Worm (Caenorhabditis elegans): ENCODE results near the gene mdt-10.

The mdt-10 gene

DNA sequence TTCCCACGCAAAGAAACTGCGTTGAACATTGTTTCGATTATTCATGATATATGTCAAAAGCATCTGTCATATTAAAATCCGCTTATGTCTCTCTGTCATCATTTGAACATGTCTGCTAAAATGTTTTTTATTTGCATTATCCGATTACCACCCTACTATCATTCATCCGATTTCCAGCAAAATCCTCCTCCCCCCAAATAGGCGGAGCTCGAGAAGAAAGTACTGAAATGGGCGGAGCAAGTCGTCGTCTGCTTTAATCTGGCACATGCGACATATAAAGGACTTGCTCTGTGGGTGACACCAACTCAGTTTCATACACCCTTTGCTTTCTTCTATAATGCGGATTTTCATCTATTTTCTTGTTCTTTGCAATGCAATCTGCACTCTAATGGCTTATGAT is 22.8 kb downstream of the mdt-10 start, which contains the start of gene T09A5.14:
TSS of gene T09A5.14 (plus strand) at position 301 of the 400 bp plus-strand sequence.
- no peak for TF ChIP-seq ces-1 (GFP tag; optimal IDR thresholded peaks at IDR 0.05)
- TF ChIP-seq nhr-237 (tag; optimal IDR thresholded peaks at IDR 0.05) = no peak
- TF ChIP-seq zip-8 (tag; optimal IDR thresholded peaks at IDR 0.05) = no peak
- no peak for TF ChIP-seq mab-5 (tag; optimal IDR thresholded peaks at IDR 0.05)
- TF ChIP-seq ceh-43 (GFP tag; optimal IDR thresholded peaks at IDR 0.05) = no peak
- TF ChIP-seq nhr-76 (tag; optimal IDR thresholded peaks at IDR 0.05) = no peak
- no peak for TF ChIP-seq snpc-4 (tag; optimal IDR thresholded peaks at IDR 0.05)

DNA sequence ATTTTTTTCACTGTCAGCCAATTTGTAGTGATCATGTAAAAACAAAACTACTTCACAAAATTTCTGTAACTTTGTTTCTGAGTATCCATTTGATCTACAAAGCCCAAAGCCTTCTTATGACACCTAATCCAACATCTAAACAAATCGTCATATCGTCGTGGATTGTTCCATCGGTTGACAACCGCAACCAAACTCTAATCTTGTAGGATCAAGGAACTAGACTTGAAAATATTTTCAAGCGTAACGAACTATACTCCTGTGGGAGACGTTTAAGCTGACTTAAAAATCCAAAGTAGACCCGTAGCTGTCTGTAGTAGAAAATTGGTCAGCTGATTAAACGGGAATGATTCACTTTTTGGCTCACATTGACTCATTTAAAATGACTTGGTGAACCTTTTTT is 25.2 kb downstream of the mdt-10 start:
- TF ChIP-seq sptf-1 (tag; optimal IDR thresholded peaks at IDR 0.05) (no peak), zip-8 (tag; optimal IDR thresholded peaks at IDR 0.05) (no peak), elt-1 (tag; optimal IDR thresholded peaks at IDR 0.05; ENCODE audit: borderline replicate concordance, insufficient read depth) (no peak), pha-4 (tag; optimal IDR thresholded peaks at IDR 0.05) (no peak), nhr-237 (tag; optimal IDR thresholded peaks at IDR 0.05) (no peak), ceh-83 (GFP tag; optimal IDR thresholded peaks at IDR 0.05) (no peak), lsy-2 (tag; optimal IDR thresholded peaks at IDR 0.05) (no peak), ham-2 (GFP tag; optimal IDR thresholded peaks at IDR 0.05) (no peak), sem-2 (GFP tag; optimal IDR thresholded peaks at IDR 0.05) (no peak), nhr-28 (tag; optimal IDR thresholded peaks at IDR 0.05) (no peak), hlh-1 (tag; optimal IDR thresholded peaks at IDR 0.05) (no peak), nhr-12 (tag; optimal IDR thresholded peaks at IDR 0.05) (no peak)

DNA sequence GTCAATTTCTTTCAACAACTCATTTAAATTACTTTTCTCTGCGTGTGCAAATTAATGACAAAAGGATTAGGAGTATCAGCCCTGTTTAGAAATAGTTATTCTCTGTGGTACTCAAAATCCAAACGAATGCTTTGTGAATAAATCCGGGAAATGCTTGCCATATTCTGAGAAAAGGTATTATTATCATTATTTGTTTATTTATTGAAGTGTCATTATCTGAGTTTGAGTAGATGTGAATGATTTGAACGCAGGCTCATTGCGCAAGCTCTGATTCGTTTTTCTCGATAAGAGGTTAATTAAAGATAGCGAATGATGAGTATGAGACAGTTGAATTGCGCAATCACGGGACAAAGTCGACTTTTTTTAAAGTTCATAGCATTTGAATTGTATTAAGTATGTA is 27.0 kb downstream of the mdt-10 start:
- TF ChIP-seq zip-8 (tag; optimal IDR thresholded peaks at IDR 0.05) = peak; percentile 87
- no peak for TF ChIP-seq M03D4.4 (tag; optimal IDR thresholded peaks at IDR 0.05)

ce11 chrII:7825107-7825506 is 29.7 kb downstream of the mdt-10 start, which contains the start of gene srw-62:
srw-62 (plus strand) TSS chrII:7825407.
- TF ChIP-seq nhr-12 (tag; optimal IDR thresholded peaks at IDR 0.05) (no peak), M03D4.4 (tag; optimal IDR thresholded peaks at IDR 0.05) (no peak), flh-1 (GFP tag; optimal IDR thresholded peaks at IDR 0.05) (no peak), nhr-28 (tag; optimal IDR thresholded peaks at IDR 0.05) (no peak), ham-2 (GFP tag; optimal IDR thresholded peaks at IDR 0.05) (no peak), ztf-11 (tag; optimal IDR thresholded peaks at IDR 0.05) (no peak), nhr-76 (tag; optimal IDR thresholded peaks at IDR 0.05) (no peak), lsy-2 (tag; optimal IDR thresholded peaks at IDR 0.05) (no peak), ceh-43 (GFP tag; optimal IDR thresholded peaks at IDR 0.05) (no peak), zip-8 (tag; optimal IDR thresholded peaks at IDR 0.05) (no peak), mep-1 (tag; optimal IDR thresholded peaks at IDR 0.05) (no peak), lin-32 (GFP tag; optimal IDR thresholded peaks at IDR 0.05) (no peak), ceh-39 (tag; optimal IDR thresholded peaks at IDR 0.05) (no peak), unc-62 (GFP tag; optimal IDR thresholded peaks at IDR 0.05) (no peak), sem-2 (GFP tag; optimal IDR thresholded peaks at IDR 0.05) (no peak), ceh-83 (GFP tag; optimal IDR thresholded peaks at IDR 0.05) (no peak)

DNA sequence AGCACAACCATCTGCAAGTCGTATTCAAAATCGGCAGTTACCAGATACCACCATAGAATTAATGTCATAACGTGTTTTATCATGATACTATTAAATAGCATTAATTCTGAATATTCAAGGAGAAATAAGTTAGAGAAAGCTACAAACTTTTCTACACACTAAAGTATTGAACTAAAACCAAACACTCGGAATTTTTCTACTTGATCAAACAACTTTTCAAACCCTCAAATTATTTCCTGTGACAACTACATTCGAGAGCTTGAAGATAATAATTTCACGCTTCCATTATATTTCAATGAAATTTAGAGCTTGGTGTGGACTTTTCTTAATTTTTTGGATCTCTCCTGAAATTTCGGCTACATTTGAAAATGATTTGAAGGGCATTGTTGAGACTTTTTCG is 32.4 kb downstream of the mdt-10 start, which contains the start of gene irld-47:
TSS of gene irld-47 (minus strand) at position 101 of the 400 bp plus-strand sequence.
- TF ChIP-seq tbx-8 (GFP tag; optimal IDR thresholded peaks at IDR 0.05) = no peak
- no peak for TF ChIP-seq ztf-11 (tag; optimal IDR thresholded peaks at IDR 0.05)
- TF ChIP-seq unc-120 (tag; optimal IDR thresholded peaks at IDR 0.05; ENCODE audit: poor library complexity, severe bottlenecking) = no peak
- no peak for TF ChIP-seq M03D4.4 (tag; optimal IDR thresholded peaks at IDR 0.05)
- no peak for TF ChIP-seq hlh-1 (tag; optimal IDR thresholded peaks at IDR 0.05)
- TF ChIP-seq cnd-1 (tag; optimal IDR thresholded peaks at IDR 0.05) = no peak
- no peak for TF ChIP-seq nhr-76 (tag; optimal IDR thresholded peaks at IDR 0.05)
- no peak for TF ChIP-seq snpc-4 (tag; optimal IDR thresholded peaks at IDR 0.05)
- TF ChIP-seq mls-2 (tag; optimal IDR thresholded peaks at IDR 0.05) = no peak
- no peak for TF ChIP-seq lsy-2 (tag; optimal IDR thresholded peaks at IDR 0.05)
- no peak for TF ChIP-seq drap-1 (GFP tag; optimal IDR thresholded peaks at IDR 0.05)
- no peak for TF ChIP-seq ceh-43 (GFP tag; optimal IDR thresholded peaks at IDR 0.05)
- no peak for TF ChIP-seq nhr-237 (tag; optimal IDR thresholded peaks at IDR 0.05)

- no peak for TF ChIP-seq blmp-1 (tag; optimal IDR thresholded peaks at IDR 0.05)
- TF ChIP-seq zip-8 (tag; optimal IDR thresholded peaks at IDR 0.05) = peak; percentile 82
- TF ChIP-seq hlh-1 (tag; optimal IDR thresholded peaks at IDR 0.05) = no peak
- no peak for TF ChIP-seq lin-32 (GFP tag; optimal IDR thresholded peaks at IDR 0.05)
- TF ChIP-seq nhr-2 (tag; optimal IDR thresholded peaks at IDR 0.05) = peak; percentile 39
- TF ChIP-seq unc-62 (GFP tag; optimal IDR thresholded peaks at IDR 0.05) = peak; percentile 40
- TF ChIP-seq unc-39 (tag; optimal IDR thresholded peaks at IDR 0.05) = no peak
- TF ChIP-seq elt-1 (tag; optimal IDR thresholded peaks at IDR 0.05; ENCODE audit: borderline replicate concordance, insufficient read depth) = peak; percentile 79
These were observed 35.5 kb downstream of the mdt-10 start for ce11 chrII:7819359-7819758.

Measured in whole organism, mixed stage, embryonic.